Worm (Caenorhabditis elegans) whole organism, late embryonic: ENCODE data around the gene twk-13.

ENCODE experiments used
- K02D7.2 ChIP-seq: sonication (generic microtip); optimal IDR thresholded peaks from 2 replicates; lab custom pipeline; 2017; ENCODE audit warnings: mild to moderate bottlenecking, missing genetic modification characterization, missing compliant biosample characterization
- T23F11.4 ChIP-seq: fragments of 200-800 bp; sonication (Bioruptor generic); optimal IDR thresholded peaks from 2 replicates; lab custom pipeline; 2018; ENCODE audit warnings: mild to moderate bottlenecking, missing genetic modification characterization, missing compliant biosample characterization
- Y22D7AL.16 ChIP-seq: sonication (generic microtip); optimal IDR thresholded peaks from 2 replicates; lab custom pipeline; 2016; ENCODE audit warnings: missing genetic modification characterization, missing compliant biosample characterization
- ama-1 ChIP-seq: fragments of 150-350 bp; optimal IDR thresholded peaks from 2 replicates; lab custom pipeline; 2014
- ceh-14 ChIP-seq: sonication (generic microtip); optimal IDR thresholded peaks from 2 replicates; lab custom pipeline; 2016; ENCODE audit warnings: missing genotype, missing genetic modification characterization, missing compliant biosample characterization
- ceh-22 ChIP-seq: sonication (generic microtip); optimal IDR thresholded peaks from 2 replicates; lab custom pipeline; 2017; ENCODE audit warnings: missing biosample characterization, missing genetic modification characterization
- ceh-30 ChIP-seq: fragments of 150-350 bp; optimal IDR thresholded peaks from 2 replicates; lab custom pipeline; 2014; ENCODE audit warnings: missing biosample characterization, missing genetic modification characterization
- ceh-34 ChIP-seq: sonication (generic microtip); optimal IDR thresholded peaks from 2 replicates; lab custom pipeline; 2016; ENCODE audit warnings: mild to moderate bottlenecking, missing genetic modification characterization, missing compliant biosample characterization
- che-1 ChIP-seq: sonication (generic microtip); optimal IDR thresholded peaks from 2 replicates; lab custom pipeline; 2016; ENCODE audit warnings: mild to moderate bottlenecking, missing genetic modification characterization, missing compliant biosample characterization
- dve-1 ChIP-seq: sonication (generic microtip); optimal IDR thresholded peaks from 2 replicates; lab custom pipeline; 2017; ENCODE audit warnings: antibody characterized with exemption, mild to moderate bottlenecking, missing genetic modification characterization, missing compliant biosample characterization
- fax-1 ChIP-seq: sonication (generic microtip); optimal IDR thresholded peaks from 2 replicates; lab custom pipeline; 2016; ENCODE audit warnings: missing genotype, missing genetic modification characterization, missing compliant biosample characterization
- gmeb-2 ChIP-seq: sonication (generic microtip); optimal IDR thresholded peaks from 2 replicates; lab custom pipeline; 2016; ENCODE audit warnings: missing genetic modification characterization, inconsistent platforms, missing compliant biosample characterization
- hlh-13 ChIP-seq: fragments of 200-800 bp; sonication (Bioruptor generic); optimal IDR thresholded peaks from 2 replicates; lab custom pipeline; 2018; ENCODE audit warnings: mild to moderate bottlenecking, missing genetic modification characterization, missing compliant biosample characterization
- hlh-30 ChIP-seq: sonication (generic microtip); optimal IDR thresholded peaks from 2 replicates; lab custom pipeline; 2017; ENCODE audit warnings: antibody characterized with exemption, missing genetic modification characterization, missing compliant biosample characterization; ENCODE audit not compliant: insufficient read depth
- hlh-8 ChIP-seq: sonication (generic microtip); optimal IDR thresholded peaks from 2 replicates; lab custom pipeline; 2016; ENCODE audit warnings: missing genotype, missing genetic modification characterization, missing compliant biosample characterization
- lin-11 ChIP-seq: fragments of 200-800 bp; sonication (Bioruptor generic); optimal IDR thresholded peaks from 2 replicates; lab custom pipeline; 2018; ENCODE audit warnings: mild to moderate bottlenecking, missing genetic modification characterization, missing compliant biosample characterization
- madf-2 ChIP-seq: sonication (generic microtip); optimal IDR thresholded peaks from 2 replicates; lab custom pipeline; 2017; ENCODE audit warnings: missing genetic modification characterization, missing compliant biosample characterization
- nhr-11 ChIP-seq: fragments of 150-350 bp; optimal IDR thresholded peaks from 2 replicates; lab custom pipeline; 2014; ENCODE audit warnings: missing biosample characterization, missing genetic modification characterization
- odd-2 ChIP-seq: sonication (generic microtip); optimal IDR thresholded peaks from 2 replicates; lab custom pipeline; 2017; ENCODE audit warnings: antibody characterized with exemption, mild to moderate bottlenecking, missing genetic modification characterization, missing compliant biosample characterization
- rnt-1 ChIP-seq: sonication (generic microtip); optimal IDR thresholded peaks from 2 replicates; lab custom pipeline; 2016; ENCODE audit warnings: missing genetic modification characterization, missing compliant biosample characterization
- sdc-2 ChIP-seq: sonication (generic microtip); optimal IDR thresholded peaks from 2 replicates; lab custom pipeline; 2016; ENCODE audit warnings: missing genotype, missing genetic modification characterization, missing compliant biosample characterization
- sox-4 ChIP-seq: sonication (generic microtip); optimal IDR thresholded peaks from 2 replicates; lab custom pipeline; 2017; ENCODE audit warnings: mild to moderate bottlenecking, missing genetic modification characterization, inconsistent platforms, missing compliant biosample characterization
- syd-9 ChIP-seq: sonication (generic microtip); optimal IDR thresholded peaks from 2 replicates; lab custom pipeline; 2016; ENCODE audit warnings: mild to moderate bottlenecking, missing genetic modification characterization, moderate library complexity, missing compliant biosample characterization
- tbx-7 ChIP-seq: sonication (generic microtip); optimal IDR thresholded peaks from 2 replicates; lab custom pipeline; 2016; ENCODE audit warnings: missing genotype, missing genetic modification characterization, missing compliant biosample characterization
- unc-3 ChIP-seq, 2 experiments: fragments of 200-800 bp in 1 of 2; sonication (Bioruptor generic) in 1 of 2; sonication (generic microtip) in 1 of 2; conservative IDR thresholded peaks in 1 of 2; optimal IDR thresholded peaks in 1 of 2; 2 replicates each; pipeline versions ENCODE4 v1.3.6 to Lab custom; 2016 to 2022; ENCODE audit warnings: missing compliant biosample characterization in 2 of 2, missing genetic modification characterization in 2 of 2, missing genetic modification reagents in 1 of 2
- unc-42 ChIP-seq: sonication (generic microtip); optimal IDR thresholded peaks from 2 replicates; lab custom pipeline; 2016; ENCODE audit warnings: missing genotype, missing genetic modification characterization, missing compliant biosample characterization
- unc-55 ChIP-seq: sonication (generic microtip); optimal IDR thresholded peaks from 2 replicates; lab custom pipeline; 2017; ENCODE audit warnings: missing biosample characterization, missing genetic modification reagents, missing genetic modification characterization
- zip-5 ChIP-seq: sonication (generic microtip); optimal IDR thresholded peaks from 2 replicates; lab custom pipeline; 2016; ENCODE audit warnings: missing genetic modification characterization, missing compliant biosample characterization
- ztf-16 ChIP-seq: sonication (generic microtip); optimal IDR thresholded peaks from 2 replicates; lab custom pipeline; 2017; ENCODE audit warnings: missing genetic modification characterization, missing compliant biosample characterization

The twk-13 gene

ce11 chrV:12343419-12343969 lies 5.7 kb upstream of the twk-13 start, which contains the start of gene tomm-20 (continued):
- TF ChIP-seq sdc-2 (tag; lab: Kevin White, UChicago) (no peak), sox-4 (tag; lab: Kevin White, UChicago) (peak; percentile 18), unc-3 (GFP tag; conservative IDR thresholded peaks at IDR 0.05; lab: Robert Waterston, UW) (no peak), unc-3 (tag; optimal IDR thresholded peaks at IDR 0.05; lab: Kevin White, UChicago) (no peak), ceh-30 (tag; lab: Kevin White, UChicago) (no peak), hlh-30 (peak; percentile 25), rnt-1 (tag; lab: Kevin White, UChicago) (peak; percentile 48), hlh-8 (tag; lab: Kevin White, UChicago) (peak; percentile 40), che-1 (no peak), nhr-11 (tag; lab: Kevin White, UChicago) (no peak), hlh-13 (peak; percentile 29)

DNA sequence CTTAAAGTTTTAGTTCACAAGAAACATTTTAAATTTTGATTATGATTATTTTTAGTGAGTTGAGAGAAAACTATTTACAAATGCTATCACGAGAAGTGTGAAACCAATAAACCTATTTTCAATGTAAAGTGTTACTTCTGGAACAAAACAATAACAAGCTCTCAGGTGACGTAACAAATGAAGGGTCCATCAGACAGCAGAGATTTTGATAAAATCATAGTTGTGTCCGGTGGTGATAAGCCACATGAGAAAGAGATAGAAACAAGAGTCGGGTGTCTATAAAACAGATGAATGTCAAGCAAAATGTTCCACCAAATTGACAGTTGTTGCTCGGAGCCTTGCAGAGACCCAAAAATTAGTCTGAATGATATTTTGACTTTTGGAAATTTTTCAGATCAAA lies 3.4 kb downstream of the twk-13 start:
- TF ChIP-seq sdc-2 (tag; lab: Kevin White, UChicago) (no peak), ceh-22 (tag; lab: Kevin White, UChicago) (no peak), tbx-7 (tag; lab: Kevin White, UChicago) (no peak), unc-55 (GFP tag; lab: Kevin White, UChicago) (peak; percentile 4), ceh-14 (tag; lab: Kevin White, UChicago) (no peak)

ce11 chrV:12331820-12332219 lies 6.0 kb downstream of the twk-13 start:
- no peak for TF ChIP-seq odd-2
- peak; percentile 40 for TF ChIP-seq che-1
- TF ChIP-seq hlh-13 = peak; percentile 16
- peak; percentile 22 for TF ChIP-seq madf-2 (tag; lab: Kevin White, UChicago)

DNA sequence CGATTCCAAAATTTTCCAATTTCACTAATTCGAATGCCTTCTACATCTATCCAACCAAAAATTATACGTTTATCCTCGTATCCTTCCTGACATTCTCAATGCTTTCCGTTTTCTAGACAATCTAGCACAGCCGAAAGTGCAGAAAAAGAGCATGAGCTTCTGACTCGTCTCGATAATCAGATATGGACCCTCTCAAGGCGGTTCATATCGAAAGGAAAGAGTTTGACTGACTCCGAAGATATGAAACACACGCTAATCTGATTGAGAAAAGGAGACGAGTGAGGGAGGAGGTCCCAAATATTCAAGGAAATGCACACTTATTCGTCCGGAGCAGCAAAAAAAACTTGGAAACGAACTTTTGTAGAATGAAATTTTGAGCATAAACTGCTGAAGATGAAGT lies 8.6 kb downstream of the twk-13 start:
- TF ChIP-seq ceh-22 (tag; lab: Kevin White, UChicago) = no peak
- no peak for TF ChIP-seq ztf-16 (tag; lab: Kevin White, UChicago)
- TF ChIP-seq unc-42 = peak; percentile 75
- no peak for TF ChIP-seq fax-1 (tag; lab: Kevin White, UChicago)
- TF ChIP-seq gmeb-2 (tag; lab: Kevin White, UChicago) = no peak
- TF ChIP-seq lin-11 (tag; lab: Kevin White, UChicago) = no peak
- no peak for TF ChIP-seq T23F11.4 (GFP tag; lab: Kevin White, UChicago)
- TF ChIP-seq, all 69 proteins: peak for 1

ce11 chrV:12326638-12327037 lies 11.2 kb downstream of the twk-13 start:
- TF ChIP-seq che-1 (no peak), dve-1 (tag; lab: Kevin White, UChicago) (no peak), Y22D7AL.16 (tag; lab: Kevin White, UChicago) (no peak), sox-4 (tag; lab: Kevin White, UChicago) (no peak)

DNA sequence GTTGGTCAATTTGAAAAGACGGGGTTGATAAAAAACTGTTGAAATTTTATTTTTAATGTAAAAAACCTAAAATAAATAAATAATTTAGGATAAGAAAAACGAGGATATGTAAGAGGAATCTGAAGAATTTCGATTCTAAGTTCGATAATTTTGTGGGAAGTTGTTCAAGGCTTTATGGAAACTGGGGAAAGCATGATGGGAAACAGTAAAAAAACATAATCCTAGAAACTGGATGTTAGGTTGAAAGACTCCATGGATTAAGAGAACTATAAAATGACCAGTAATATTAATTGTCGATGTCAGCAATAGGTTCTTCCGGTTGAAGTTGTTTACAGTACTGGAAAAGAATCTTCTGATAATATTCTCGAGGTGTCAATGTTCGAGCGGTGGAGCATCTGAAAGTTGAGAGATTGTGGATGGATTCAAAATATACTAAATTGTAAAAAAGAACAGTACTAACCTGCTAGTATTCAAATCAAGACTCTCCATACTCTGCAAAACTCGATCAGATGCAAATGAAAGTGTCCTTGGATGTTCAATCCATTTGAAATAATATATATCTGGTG lies 17.4 kb downstream of the twk-13 start:
- TF ChIP-seq K02D7.2 (tag; lab: Kevin White, UChicago) (no peak), ztf-16 (tag; lab: Kevin White, UChicago) (no peak), syd-9 (tag; lab: Kevin White, UChicago) (no peak), ama-1 (no peak), unc-42 (no peak), ceh-34 (no peak), zip-5 (tag; lab: Kevin White, UChicago) (no peak)
